Fruit fly (Drosophila melanogaster) whole organism: ENCODE data around the gene CG11425.

ENCODE experiments used
- CG8478 ChIP-seq: fragments of >200 bp; optimal IDR thresholded peaks from 2 replicates; lab custom pipeline; 2018; ENCODE audit warnings: inconsistent platforms
- Dll ChIP-seq: fragments of >200 bp; optimal IDR thresholded peaks from 2 replicates; lab custom pipeline; 2017
- pan ChIP-seq: fragments of >200 bp; optimal IDR thresholded peaks from 2 replicates; lab custom pipeline; 2017
- psq ChIP-seq: fragments of >200 bp; optimal IDR thresholded peaks from 2 replicates; lab custom pipeline; 2017
- usp ChIP-seq: fragments of >200 bp; optimal IDR thresholded peaks from 2 replicates; lab custom pipeline; 2017; ENCODE audit warnings: missing biosample characterization, missing genetic modification characterization, mixed read lengths

DNA sequence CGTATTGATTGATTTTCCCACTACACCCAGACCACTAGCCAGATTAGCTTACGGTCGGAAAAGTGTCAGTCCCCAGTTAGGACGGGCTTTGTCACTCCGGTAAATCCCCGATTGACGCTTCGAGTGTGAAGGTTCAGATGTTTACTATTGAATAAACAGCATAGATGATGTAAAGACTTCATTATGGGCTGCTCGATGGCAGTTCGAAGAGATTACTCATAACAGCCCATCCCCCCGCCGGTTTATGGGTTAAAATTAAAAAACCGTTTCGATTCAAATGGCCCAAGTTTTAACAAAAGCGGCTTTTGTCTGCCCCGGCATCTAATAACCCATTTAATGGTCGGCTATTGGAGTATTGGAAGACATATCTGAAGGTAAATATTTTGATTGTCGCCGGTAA is 37.5 kb upstream of the CG11425 start:
- no peak for TF ChIP-seq Dll (lab: Kevin White, UChicago)
- TF ChIP-seq psq (lab: Kevin White, UChicago) = no peak
- no peak for TF ChIP-seq CG8478 (lab: Kevin White, UChicago)
- no peak for TF ChIP-seq usp (GFP tag; lab: Kevin White, UChicago)
- no peak for TF ChIP-seq pan (lab: Kevin White, UChicago)
